Fruit fly (Drosophila melanogaster): Measurements from ENCODE around the gene Prosbeta4.

Prosbeta4 gene

dm6 chr2L:16703753-16704152, 28.2 kb downstream of the Prosbeta4 start (continued):
- TF ChIP-seq CG31224 (GFP tag; IDR thresholded peaks at IDR 0.05) (no peak), emc (GFP tag; optimal IDR thresholded peaks at IDR 0.05) (no peak), CG11247 (GFP tag; IDR thresholded peaks at IDR 0.05) (no peak), br (optimal IDR thresholded peaks at IDR 0.05) (no peak), CG14014 (GFP tag; IDR thresholded peaks at IDR 0.05) (peak; percentile 21; the same call in 1 of the 2 replicates), Hr51 (GFP tag; optimal IDR thresholded peaks at IDR 0.05) (peak in 1 of 2 experiments; percentile 28), CG17802 (tag; optimal IDR thresholded peaks at IDR 0.05) (no peak), Atf6 (GFP tag; IDR thresholded peaks at IDR 0.05) (peak; percentile 44; the same call in 1 of the 2 replicates), chif (GFP tag; optimal IDR thresholded peaks at IDR 0.05) (peak in 1 of 2 experiments; percentile 39), hth (optimal IDR thresholded peaks at IDR 0.05) (no peak), CG14710 (tag; optimal IDR thresholded peaks at IDR 0.05) (no peak), NfI (GFP tag; optimal IDR thresholded peaks at IDR 0.05) (peak; percentile 67), Dip3 (GFP tag; optimal IDR thresholded peaks at IDR 0.05) (peak; percentile 40), CG30020 (tag; optimal IDR thresholded peaks at IDR 0.05) (peak; percentile 69), chn (GFP tag; optimal IDR thresholded peaks at IDR 0.05) (peak; percentile 11), CG10147 (GFP tag; optimal IDR thresholded peaks at IDR 0.05) (peak; percentile 49), Dbx (GFP tag; IDR thresholded peaks at IDR 0.05) (peak; percentile 49; the same call in 1 of the 3 replicates), CG12219 (GFP tag; optimal IDR thresholded peaks at IDR 0.05) (peak; percentile 3), prd (optimal IDR thresholded peaks at IDR 0.05) (no peak), prd (GFP tag; IDR thresholded peaks at IDR 0.05) (no peak), sna (GFP tag; IDR thresholded peaks at IDR 0.05; ENCODE audit: partially characterized antibody) (no peak), Dfd (GFP tag; optimal IDR thresholded peaks at IDR 0.05) (no peak), seq (GFP tag; IDR thresholded peaks at IDR 0.05) (peak; percentile 41; the same call in 1 of the 2 replicates), CoRest (tag; optimal IDR thresholded peaks at IDR 0.05) (peak; percentile 70), HmgZ (tag; optimal IDR thresholded peaks at IDR 0.05) (peak; percentile 29), NFAT (GFP tag; IDR thresholded peaks at IDR 0.05) (no peak), jigr1 (GFP tag; IDR thresholded peaks at IDR 0.05) (no peak), Ssrp (tag; optimal IDR thresholded peaks at IDR 0.05) (peak; percentile 41), chm (GFP tag; IDR thresholded peaks at IDR 0.05) (no peak), Optix (GFP tag; IDR thresholded peaks at IDR 0.05) (no peak), fd3F (GFP tag; optimal IDR thresholded peaks at IDR 0.05) (peak; percentile 59), CG8478 (optimal IDR thresholded peaks at IDR 0.05) (no peak), pum (GFP tag; optimal IDR thresholded peaks at IDR 0.05) (no peak), ato (GFP tag; IDR thresholded peaks at IDR 0.05; ENCODE audit: partially characterized antibody) (no peak), Ets65A (GFP tag) (peak; percentile 94), CG11504 (tag; optimal IDR thresholded peaks at IDR 0.05) (no peak), CG13775 (GFP tag; optimal IDR thresholded peaks at IDR 0.05) (peak; percentile 63), CG8089 (GFP tag; optimal IDR thresholded peaks at IDR 0.05) (peak; percentile 13), CG1647 (GFP tag; optimal IDR thresholded peaks at IDR 0.05) (peak; percentile 23), CG5180 (GFP tag; optimal IDR thresholded peaks at IDR 0.05) (no peak), Lim3 (GFP tag; IDR thresholded peaks at IDR 0.05) (no peak), Neu2 (GFP tag; optimal IDR thresholded peaks at IDR 0.05; ENCODE audit: borderline replicate concordance) (peak; percentile 74), CG6683 (GFP tag; optimal IDR thresholded peaks at IDR 0.05) (no peak), slbo (GFP tag; IDR thresholded peaks at IDR 0.05) (peak; percentile 73), CG9817 (tag; optimal IDR thresholded peaks at IDR 0.05) (peak; percentile 64), CG33557 (GFP tag; optimal IDR thresholded peaks at IDR 0.05) (peak; percentile 1), CG10366 (GFP tag; IDR thresholded peaks at IDR 0.05) (peak; percentile 75), kay (GFP tag; optimal IDR thresholded peaks at IDR 0.05) (peak; percentile 7), Oli (tag; optimal IDR thresholded peaks at IDR 0.05) (peak; percentile 55), CG1529 (GFP tag; optimal IDR thresholded peaks at IDR 0.05) (peak; percentile 19), vfl (GFP tag; optimal IDR thresholded peaks at IDR 0.05) (no peak), CG10959 (GFP tag; IDR thresholded peaks at IDR 0.05) (no peak), Sry-δ (GFP tag; optimal IDR thresholded peaks at IDR 0.05) (peak; percentile 12)

Data from whole organism, embryonic.